Worm (Caenorhabditis elegans) whole organism, mixed stage, embryonic: ENCODE measurements around the gene M02D8.7.

Experiments used
- M03D4.4 ChIP-seq: sonication (generic microtip); optimal IDR thresholded peaks from 2 replicates; lab custom pipeline; 2017; ENCODE audit warnings: mild to moderate bottlenecking, missing genetic modification characterization, missing compliant biosample characterization
- bed-3 ChIP-seq: fragments of 200-800 bp; sonication (Bioruptor generic); optimal IDR thresholded peaks from 3 replicates; lab custom pipeline; 2018; ENCODE audit warnings: mild to moderate bottlenecking, missing genetic modification characterization, moderate library complexity, missing compliant biosample characterization
- ceh-39 ChIP-seq: fragments of 150-350 bp; optimal IDR thresholded peaks from 2 replicates; lab custom pipeline; 2014; ENCODE audit warnings: missing biosample characterization, missing genetic modification characterization
- ceh-43 ChIP-seq: fragments of 200-800 bp; sonication (Bioruptor generic); optimal IDR thresholded peaks from 2 replicates; lab custom pipeline; 2018; ENCODE audit warnings: mild to moderate bottlenecking, missing genetic modification characterization, moderate library complexity, missing compliant biosample characterization
- ceh-83 ChIP-seq: fragments of 200-800 bp; sonication (Bioruptor generic); optimal IDR thresholded peaks from 2 replicates; lab custom pipeline; 2018; ENCODE audit warnings: mild to moderate bottlenecking, missing genetic modification characterization, missing compliant biosample characterization
- ces-1 ChIP-seq: fragments of 150-350 bp; optimal IDR thresholded peaks from 2 replicates; lab custom pipeline; 2014; ENCODE audit warnings: missing biosample characterization, missing genetic modification reagents, missing genetic modification characterization
- drap-1 ChIP-seq: fragments of 200-800 bp; sonication (Bioruptor generic); optimal IDR thresholded peaks from 3 replicates; lab custom pipeline; 2018; ENCODE audit warnings: mild to moderate bottlenecking, missing genetic modification characterization, missing compliant biosample characterization
- elt-1 ChIP-seq: sonication (generic microtip); optimal IDR thresholded peaks from 2 replicates; lab custom pipeline; 2017; ENCODE audit warnings: missing genetic modification characterization, mild to moderate bottlenecking, missing compliant biosample characterization, antibody characterized with exemption, moderate library complexity, borderline replicate concordance; ENCODE audit not compliant: insufficient read depth
- elt-3 ChIP-seq: fragments of 150-350 bp; optimal IDR thresholded peaks from 2 replicates; lab custom pipeline; 2014; ENCODE audit warnings: missing biosample characterization, missing genetic modification characterization
- flh-1 ChIP-seq: fragments of 200-800 bp; sonication (Bioruptor generic); optimal IDR thresholded peaks from 2 replicates; lab custom pipeline; 2018; ENCODE audit warnings: mild to moderate bottlenecking, missing genetic modification characterization, moderate library complexity, missing compliant biosample characterization
- hlh-1 ChIP-seq: fragments of 150-350 bp; optimal IDR thresholded peaks from 2 replicates; lab custom pipeline; 2014; ENCODE audit warnings: missing biosample characterization, missing genetic modification reagents, missing genetic modification characterization
- lin-32 ChIP-seq: fragments of 200-800 bp; sonication (Bioruptor generic); optimal IDR thresholded peaks from 2 replicates; lab custom pipeline; 2018; ENCODE audit warnings: mild to moderate bottlenecking, missing genetic modification characterization, missing compliant biosample characterization
- lsy-2 ChIP-seq: fragments of 150-350 bp; optimal IDR thresholded peaks from 2 replicates; lab custom pipeline; 2014; ENCODE audit warnings: missing biosample characterization, missing genetic modification characterization
- mab-5 ChIP-seq: fragments of 150-350 bp; optimal IDR thresholded peaks from 2 replicates; lab custom pipeline; 2014; ENCODE audit warnings: missing biosample characterization, missing genetic modification characterization
- mep-1 ChIP-seq: fragments of 150-350 bp; optimal IDR thresholded peaks from 2 replicates; lab custom pipeline; 2017; ENCODE audit warnings: missing biosample characterization, missing genetic modification reagents, missing genetic modification characterization, inconsistent platforms
- nhr-12 ChIP-seq: fragments of 150-350 bp; optimal IDR thresholded peaks from 2 replicates; lab custom pipeline; 2014; ENCODE audit warnings: missing biosample characterization, missing genetic modification characterization
- nhr-2 ChIP-seq: fragments of 150-350 bp; optimal IDR thresholded peaks from 2 replicates; lab custom pipeline; 2014; ENCODE audit warnings: missing biosample characterization, missing genetic modification characterization
- nhr-237 ChIP-seq: fragments of 150-350 bp; optimal IDR thresholded peaks from 2 replicates; lab custom pipeline; 2014; ENCODE audit warnings: missing biosample characterization, missing genetic modification characterization
- nhr-28 ChIP-seq: fragments of 150-350 bp; optimal IDR thresholded peaks from 2 replicates; lab custom pipeline; 2014; ENCODE audit warnings: missing biosample characterization, missing genetic modification characterization
- pha-4 ChIP-seq: fragments of 150-350 bp; optimal IDR thresholded peaks from 2 replicates; lab custom pipeline; 2018; ENCODE audit warnings: missing biosample characterization, missing genetic modification reagents, missing genetic modification characterization
- snpc-4 ChIP-seq: fragments of 150-350 bp; optimal IDR thresholded peaks from 2 replicates; lab custom pipeline; 2014; ENCODE audit warnings: missing biosample characterization, missing genetic modification characterization
- sptf-1 ChIP-seq: sonication (generic microtip); optimal IDR thresholded peaks from 2 replicates; lab custom pipeline; 2017; ENCODE audit warnings: mild to moderate bottlenecking, missing genetic modification characterization, moderate library complexity, missing compliant biosample characterization
- tbx-8 ChIP-seq: fragments of 200-800 bp; sonication (Bioruptor generic); optimal IDR thresholded peaks from 2 replicates; lab custom pipeline; 2018; ENCODE audit warnings: mild to moderate bottlenecking, missing genetic modification characterization, moderate library complexity, missing compliant biosample characterization
- unc-120 ChIP-seq: sonication (generic microtip); optimal IDR thresholded peaks from 2 replicates; lab custom pipeline; 2017; ENCODE audit warnings: missing genetic modification characterization, missing compliant biosample characterization; ENCODE audit not compliant: poor library complexity, severe bottlenecking
- unc-39 ChIP-seq: fragments of 150-350 bp; optimal IDR thresholded peaks from 2 replicates; lab custom pipeline; 2014; ENCODE audit warnings: missing biosample characterization, missing genetic modification characterization
- unc-62 ChIP-seq: fragments of 150-350 bp; optimal IDR thresholded peaks from 2 replicates; lab custom pipeline; 2014; ENCODE audit warnings: missing biosample characterization, missing genetic modification reagents, missing genetic modification characterization
- zip-8 ChIP-seq: fragments of 150-350 bp; optimal IDR thresholded peaks from 2 replicates; lab custom pipeline; 2014; ENCODE audit warnings: missing biosample characterization, missing genetic modification characterization
- ztf-11 ChIP-seq: fragments of 150-350 bp; optimal IDR thresholded peaks from 2 replicates; lab custom pipeline; 2014; ENCODE audit warnings: missing biosample characterization, missing genetic modification characterization

M02D8.7 gene

DNA sequence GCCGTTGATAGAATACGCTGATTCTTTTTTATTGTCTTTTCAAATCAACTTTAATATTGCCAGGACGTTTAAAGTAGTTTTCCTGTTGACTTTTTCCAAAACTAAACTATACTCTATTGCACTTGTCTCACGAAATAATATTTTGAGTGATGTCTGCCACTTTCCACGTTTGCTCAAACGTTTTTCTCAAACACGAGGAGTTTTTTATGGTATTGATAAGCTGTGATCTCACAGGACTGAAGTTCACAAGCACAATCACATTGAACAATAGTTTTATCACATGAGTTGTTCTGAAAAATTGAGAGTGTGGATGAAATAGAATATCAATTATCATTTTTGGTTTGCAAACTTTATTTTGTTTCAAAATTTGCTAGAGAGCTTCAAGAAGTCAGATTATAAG, 22.9 kb downstream of the M02D8.7 start:
- TF ChIP-seq flh-1 = no peak
- TF ChIP-seq pha-4 = no peak
- no peak for TF ChIP-seq unc-62 (GFP tag; lab: Kevin White, UChicago)
- TF ChIP-seq lsy-2 (tag; lab: Kevin White, UChicago) = no peak
- TF ChIP-seq tbx-8 (GFP tag; lab: Kevin White, UChicago) = no peak
- TF ChIP-seq ztf-11 (tag; lab: Kevin White, UChicago) = no peak
- TF ChIP-seq elt-1 (tag; lab: Kevin White, UChicago) = no peak
- no peak for TF ChIP-seq elt-3 (tag; lab: Kevin White, UChicago)
- TF ChIP-seq ces-1 (GFP tag; lab: Kevin White, UChicago) = no peak
- TF ChIP-seq mep-1 = no peak
- TF ChIP-seq nhr-237 (tag; lab: Kevin White, UChicago) = no peak

DNA sequence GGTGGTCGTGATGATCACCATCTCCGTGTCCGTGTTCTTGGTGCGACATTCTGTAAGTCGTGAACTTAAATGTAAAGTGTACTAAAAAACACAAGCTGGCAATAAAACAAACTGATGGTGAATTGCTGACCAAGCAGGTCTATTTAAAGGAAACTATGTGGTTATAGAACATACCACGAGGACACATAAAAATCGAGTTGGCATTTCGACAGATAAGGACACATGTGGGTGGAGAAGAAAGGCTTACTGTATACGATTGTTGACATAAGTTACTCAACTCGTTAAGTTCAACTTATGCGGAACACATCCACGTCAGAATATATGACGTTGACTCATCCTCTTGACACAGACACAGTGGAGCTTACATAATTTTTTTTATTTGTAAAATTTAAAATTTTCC, 23.9 kb downstream of the M02D8.7 start, which contains the start of gene F53A9.8:
TSS of gene F53A9.8 (minus strand) at position 49 of the 400 bp plus-strand sequence.
- TF ChIP-seq elt-1 (tag; lab: Kevin White, UChicago) = no peak
- no peak for TF ChIP-seq elt-3 (tag; lab: Kevin White, UChicago)

DNA sequence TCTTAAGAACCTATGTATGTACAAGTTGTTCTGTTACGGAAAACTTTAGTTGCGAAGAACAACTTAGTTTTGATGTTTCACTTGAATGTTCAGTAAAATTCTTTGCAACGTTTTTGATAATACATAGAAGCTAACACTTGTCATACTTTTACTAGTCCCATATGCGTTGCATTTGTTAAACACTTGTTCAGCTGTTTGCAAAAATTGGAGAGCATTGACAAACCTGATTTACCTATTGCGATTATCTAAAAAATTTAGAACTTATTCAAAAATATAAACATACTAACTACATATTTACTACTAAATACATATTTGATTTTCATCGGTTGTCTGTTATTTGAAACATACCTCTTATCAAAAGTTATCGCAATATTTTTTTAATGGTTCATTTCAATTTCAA, 24.6 kb downstream of the M02D8.7 start:
- TF ChIP-seq unc-62 (GFP tag; lab: Kevin White, UChicago) = no peak
- no peak for TF ChIP-seq unc-39 (tag; lab: Kevin White, UChicago)
- no peak for TF ChIP-seq pha-4
- TF ChIP-seq lin-32 (GFP tag; lab: Kevin White, UChicago) = no peak
- TF ChIP-seq nhr-28 (tag; lab: Kevin White, UChicago) = no peak
- TF ChIP-seq lsy-2 (tag; lab: Kevin White, UChicago) = no peak
- TF ChIP-seq bed-3 (GFP tag; lab: Kevin White, UChicago) = no peak
- no peak for TF ChIP-seq drap-1 (GFP tag; lab: Kevin White, UChicago)
- no peak for TF ChIP-seq ceh-39 (tag; lab: Kevin White, UChicago)
- no peak for TF ChIP-seq ces-1 (GFP tag; lab: Kevin White, UChicago)

DNA sequence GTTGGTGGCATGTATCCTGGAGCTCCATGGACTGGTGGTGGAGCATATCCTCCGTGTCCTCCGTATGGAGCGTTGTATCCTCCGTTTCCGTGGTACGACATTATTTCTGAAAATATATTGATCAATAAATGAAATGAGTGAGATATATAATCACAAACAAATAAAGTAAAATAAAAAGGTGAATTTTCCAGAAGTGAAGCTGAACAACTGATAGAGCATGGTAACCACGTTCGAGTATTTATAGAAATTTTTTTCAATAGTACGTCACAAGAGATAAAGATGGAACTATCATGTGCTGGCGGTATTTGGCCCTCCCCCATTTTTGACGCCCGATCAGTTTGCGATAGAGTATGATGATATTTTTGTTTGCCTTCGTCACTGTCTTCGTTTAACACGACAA, 26.0 kb downstream of the M02D8.7 start, which contains the start of gene F53A9.7:
TSS of gene F53A9.7 (minus strand) at position 101 of the 400 bp plus-strand sequence.
- TF ChIP-seq ceh-43 (GFP tag; lab: Kevin White, UChicago) (no peak), pha-4 (no peak)

DNA sequence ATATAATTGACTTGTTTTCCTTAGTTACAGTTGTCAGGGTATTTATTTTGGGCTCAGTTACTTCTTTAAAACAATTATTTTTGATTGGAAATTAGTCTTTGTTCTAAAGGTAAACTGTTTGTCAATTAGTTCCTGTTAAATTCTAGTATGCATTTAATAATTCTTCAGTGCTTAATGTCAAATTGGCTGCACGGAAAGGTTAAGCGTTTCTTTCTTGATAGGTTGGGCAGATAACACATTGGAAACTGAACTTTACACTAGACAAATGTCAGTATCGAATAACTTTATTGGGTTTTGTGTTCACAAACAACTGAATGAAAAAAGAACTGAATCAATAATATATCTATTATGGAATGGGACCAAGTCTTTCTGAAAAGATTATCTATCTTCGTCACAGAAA, 28.0 kb downstream of the M02D8.7 start:
- no peak for TF ChIP-seq nhr-237 (tag; lab: Kevin White, UChicago)
- TF ChIP-seq tbx-8 (GFP tag; lab: Kevin White, UChicago) = no peak
- no peak for TF ChIP-seq elt-3 (tag; lab: Kevin White, UChicago)
- no peak for TF ChIP-seq pha-4
- TF ChIP-seq elt-1 (tag; lab: Kevin White, UChicago) = no peak
- TF ChIP-seq ceh-83 (GFP tag; lab: Kevin White, UChicago) = no peak
- no peak for TF ChIP-seq flh-1
- no peak for TF ChIP-seq nhr-2 (tag; lab: Kevin White, UChicago)
- TF ChIP-seq unc-120 (tag; lab: Kevin White, UChicago) = no peak
- no peak for TF ChIP-seq bed-3 (GFP tag; lab: Kevin White, UChicago)
- TF ChIP-seq mep-1 = no peak
- no peak for TF ChIP-seq unc-39 (tag; lab: Kevin White, UChicago)
- TF ChIP-seq nhr-12 (tag; lab: Kevin White, UChicago) = no peak
- no peak for TF ChIP-seq zip-8 (tag; lab: Kevin White, UChicago)
- no peak for TF ChIP-seq sptf-1 (tag; lab: Kevin White, UChicago)
- TF ChIP-seq lsy-2 (tag; lab: Kevin White, UChicago) = no peak
- TF ChIP-seq mab-5 (tag; lab: Kevin White, UChicago) = no peak
- no peak for TF ChIP-seq drap-1 (GFP tag; lab: Kevin White, UChicago)
- no peak for TF ChIP-seq M03D4.4 (tag; lab: Kevin White, UChicago)
- TF ChIP-seq hlh-1 (tag; lab: Kevin White, UChicago) = no peak

DNA sequence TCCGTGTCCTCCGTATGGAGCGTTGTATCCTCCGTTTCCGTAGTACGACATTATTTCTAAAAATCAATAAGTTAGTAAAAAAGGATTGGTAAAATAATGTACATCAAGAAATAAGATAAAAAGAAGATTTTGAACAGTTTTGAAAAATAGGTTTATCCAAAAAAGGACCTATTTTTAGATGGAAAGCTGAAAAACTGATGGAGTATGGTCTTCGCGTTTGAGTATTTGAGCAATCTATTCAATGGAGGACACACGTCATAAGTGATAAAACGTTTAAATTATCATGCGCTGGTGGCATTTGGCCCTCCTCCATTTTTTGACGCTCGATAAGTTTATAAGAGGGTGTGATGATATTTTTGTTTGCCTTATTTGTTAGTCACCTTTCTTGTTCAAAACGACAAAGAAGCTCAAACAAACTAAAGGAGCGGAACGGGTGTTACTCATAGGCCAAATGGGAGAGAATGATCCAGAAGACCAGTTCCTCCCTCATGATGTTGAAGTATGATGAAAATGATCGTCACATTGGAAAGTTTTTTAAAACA, 29.0 kb downstream of the M02D8.7 start, which contains the start of gene F53A9.6:
TSS of gene F53A9.6 (minus strand) at position 51 of the 542 bp plus-strand sequence.
- TF ChIP-seq snpc-4 (tag; lab: Kevin White, UChicago) = no peak
- TF ChIP-seq unc-39 (tag; lab: Kevin White, UChicago) = no peak
- no peak for TF ChIP-seq sptf-1 (tag; lab: Kevin White, UChicago)
- TF ChIP-seq ceh-39 (tag; lab: Kevin White, UChicago) = no peak
- TF ChIP-seq nhr-12 (tag; lab: Kevin White, UChicago) = no peak
